Worm (Caenorhabditis elegans) whole organism, L1 larva: Measurements from ENCODE around the gene tebp-1.

ENCODE experiments used
- nhr-47 ChIP-seq: sonication (generic microtip); optimal IDR thresholded peaks from 2 replicates; lab custom pipeline; 2016; ENCODE audit warnings: mild to moderate bottlenecking, missing genetic modification characterization, moderate library complexity, missing compliant biosample characterization
- sup-37 ChIP-seq: fragments of 200-800 bp; sonication (Bioruptor generic); optimal IDR thresholded peaks from 2 replicates; lab custom pipeline; 2018; ENCODE audit warnings: mild to moderate bottlenecking, missing genetic modification characterization, missing compliant biosample characterization

- TF ChIP-seq sup-37 (GFP tag; lab: Kevin White, UChicago) (no peak), nhr-47 (no peak)
These were observed 45.8 kb downstream of the tebp-1 start for ce11 chrII:14407332-14408270.
